Worm (Caenorhabditis elegans) whole organism, L1 larva: Measurements from ENCODE around the gene str-149.

Source experiments
- C04F5.9 ChIP-seq: sonication (generic microtip); optimal IDR thresholded peaks from 2 replicates; lab custom pipeline; 2016; ENCODE audit warnings: missing genetic modification characterization, missing compliant biosample characterization
- aly-2 ChIP-seq: fragments of 150-350 bp; optimal IDR thresholded peaks from 2 replicates; lab custom pipeline; 2014; ENCODE audit warnings: missing biosample characterization, missing genetic modification characterization
- ceh-63 ChIP-seq: fragments of 200-800 bp; sonication (Bioruptor generic); optimal IDR thresholded peaks from 2 replicates; lab custom pipeline; 2018; ENCODE audit warnings: mild to moderate bottlenecking, missing genetic modification characterization, missing compliant biosample characterization
- ces-1 ChIP-seq: fragments of 150-350 bp; optimal IDR thresholded peaks from 2 replicates; lab custom pipeline; 2014; ENCODE audit warnings: missing biosample characterization, missing genetic modification reagents, missing genetic modification characterization
- dpl-1 ChIP-seq, 3 experiments: fragments of 150-350 bp in 2 of 3; sonication (generic microtip) in 1 of 3; optimal IDR thresholded peaks; 2 replicates each; lab custom pipeline; 2014 to 2017; ENCODE audit warnings: missing biosample characterization in 3 of 3, missing genetic modification characterization in 3 of 3, missing genetic modification reagents in 3 of 3
- lin-39 ChIP-seq: fragments of 150-350 bp; optimal IDR thresholded peaks from 2 replicates; lab custom pipeline; 2014; ENCODE audit warnings: missing biosample characterization, missing genetic modification reagents, missing genetic modification characterization
- mep-1 ChIP-seq: fragments of 150-350 bp; optimal IDR thresholded peaks from 2 replicates; lab custom pipeline; 2014; ENCODE audit warnings: missing biosample characterization, missing genetic modification characterization
- nhr-11 ChIP-seq: fragments of 150-350 bp; optimal IDR thresholded peaks from 2 replicates; lab custom pipeline; 2014; ENCODE audit warnings: missing biosample characterization, missing genetic modification characterization
- nhr-237 ChIP-seq: fragments of 150-350 bp; optimal IDR thresholded peaks from 2 replicates; lab custom pipeline; 2014; ENCODE audit warnings: missing biosample characterization, missing genetic modification characterization
- pqm-1 ChIP-seq: sonication (generic microtip); optimal IDR thresholded peaks from 3 replicates; lab custom pipeline; 2017; ENCODE audit warnings: missing biosample characterization, missing genetic modification characterization
- rnt-1 ChIP-seq: sonication (generic microtip); optimal IDR thresholded peaks from 2 replicates; lab custom pipeline; 2016; ENCODE audit warnings: mild to moderate bottlenecking, missing genetic modification characterization, moderate library complexity, missing compliant biosample characterization
- sptf-1 ChIP-seq: fragments of 150-350 bp; optimal IDR thresholded peaks from 2 replicates; lab custom pipeline; 2014; ENCODE audit warnings: missing biosample characterization, missing genetic modification characterization
- vab-15 ChIP-seq: sonication (generic microtip); optimal IDR thresholded peaks from 2 replicates; lab custom pipeline; 2017; ENCODE audit warnings: missing genotype, mild to moderate bottlenecking, missing genetic modification characterization, missing compliant biosample characterization
- zip-4 ChIP-seq: fragments of 200-800 bp; sonication (Bioruptor generic); optimal IDR thresholded peaks from 2 replicates; lab custom pipeline; 2018; ENCODE audit warnings: mild to moderate bottlenecking, missing genetic modification characterization, moderate library complexity, missing compliant biosample characterization

DNA sequence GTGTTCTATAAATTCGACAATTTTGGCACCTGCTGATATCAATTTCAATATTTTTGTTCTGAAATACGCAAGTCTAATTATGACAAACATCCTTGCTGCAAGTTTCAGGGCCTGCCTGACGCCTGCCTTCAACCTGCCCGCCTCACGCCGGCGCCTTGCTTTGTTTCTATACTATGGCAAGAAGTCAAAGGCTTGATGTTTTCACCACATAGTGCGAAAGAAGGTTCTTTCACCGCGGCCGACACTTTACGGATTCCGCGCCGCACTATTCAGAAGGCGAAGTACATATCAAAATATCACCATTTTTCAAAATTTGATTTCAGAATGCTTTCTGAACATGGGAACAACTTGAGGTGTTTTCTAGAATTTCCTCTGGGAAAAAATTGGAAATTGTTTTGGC, 16.2 kb downstream of the str-149 start:
- no peak for TF ChIP-seq sptf-1 (tag; lab: Kevin White, UChicago)
- TF ChIP-seq mep-1 (tag; lab: Kevin White, UChicago) = no peak
- TF ChIP-seq aly-2 (tag; lab: Kevin White, UChicago) = no peak
- no peak for TF ChIP-seq nhr-11 (tag; lab: Kevin White, UChicago)
- no peak for TF ChIP-seq vab-15 (tag; lab: Kevin White, UChicago)
- TF ChIP-seq zip-4 = no peak
- TF ChIP-seq dpl-1 (GFP tag; optimal IDR thresholded peaks at IDR 0.05; lab: Kevin White, UChicago) = no peak
- TF ChIP-seq C04F5.9 (tag; lab: Kevin White, UChicago) = no peak
- TF ChIP-seq lin-39 (tag; lab: Kevin White, UChicago) = no peak
- TF ChIP-seq nhr-237 (tag; lab: Kevin White, UChicago) = no peak
- no peak for TF ChIP-seq pqm-1 (tag; lab: Kevin White, UChicago)
- TF ChIP-seq ces-1 (GFP tag; lab: Kevin White, UChicago) = no peak
- no peak for TF ChIP-seq ceh-63 (GFP tag; lab: Kevin White, UChicago)
- TF ChIP-seq rnt-1 = no peak
